Worm (Caenorhabditis elegans): ENCODE data around the gene srd-38.

- TF ChIP-seq aly-2 (tag; optimal IDR thresholded peaks at IDR 0.05) (no peak), nhr-28 (tag; optimal IDR thresholded peaks at IDR 0.05) (no peak), skn-1 (tag; optimal IDR thresholded peaks at IDR 0.05) (no peak), lin-15B (tag; optimal IDR thresholded peaks at IDR 0.05) (no peak), nhr-237 (tag; optimal IDR thresholded peaks at IDR 0.05) (no peak), unc-62 (GFP tag; optimal IDR thresholded peaks at IDR 0.05) (no peak), elt-3 (tag; optimal IDR thresholded peaks at IDR 0.05) (no peak), ztf-11 (tag; optimal IDR thresholded peaks at IDR 0.05) (no peak), nhr-11 (tag; optimal IDR thresholded peaks at IDR 0.05) (no peak), ama-1 (optimal IDR thresholded peaks at IDR 0.05) (no peak), elt-1 (tag; optimal IDR thresholded peaks at IDR 0.05) (no peak), nhr-77 (tag; optimal IDR thresholded peaks at IDR 0.05) (no peak), mml-1 (tag; optimal IDR thresholded peaks at IDR 0.05) (no peak), R02D3.7 (tag; optimal IDR thresholded peaks at IDR 0.05) (no peak)
These were observed 19.2 kb downstream of the srd-38 start for ce11 chrX:13310763-13311162.
